Worm (Caenorhabditis elegans): Measurements from ENCODE around the gene oac-54.

Gene oac-54

ce11 chrII:9115644-9116043 lies 42.3 kb upstream of the oac-54 start:
- TF ChIP-seq npax-4 (tag; optimal IDR thresholded peaks at IDR 0.05) = no peak
- TF ChIP-seq T23F11.4 (GFP tag; optimal IDR thresholded peaks at IDR 0.05) = no peak
- no peak for TF ChIP-seq ceh-30 (tag; optimal IDR thresholded peaks at IDR 0.05)
- no peak for TF ChIP-seq sox-4 (tag; optimal IDR thresholded peaks at IDR 0.05)
- TF ChIP-seq ztf-16 (tag; optimal IDR thresholded peaks at IDR 0.05) = no peak
- TF ChIP-seq ceh-45 (GFP tag; IDR thresholded peaks at IDR 0.05) = no peak
- no peak for TF ChIP-seq syd-9 (tag; optimal IDR thresholded peaks at IDR 0.05)
- TF ChIP-seq hlh-6 (tag; optimal IDR thresholded peaks at IDR 0.05) = no peak
- no peak for TF ChIP-seq hlh-15 (tag; optimal IDR thresholded peaks at IDR 0.05)
- TF ChIP-seq ref-2 (tag; optimal IDR thresholded peaks at IDR 0.05) = no peak

ce11 chrII:9116404-9116803 lies 41.5 kb upstream of the oac-54 start:
- TF ChIP-seq zip-5 (tag; optimal IDR thresholded peaks at IDR 0.05) (no peak), T23F11.4 (GFP tag; optimal IDR thresholded peaks at IDR 0.05) (no peak)

- TF ChIP-seq pqm-1 (tag; optimal IDR thresholded peaks at IDR 0.05) = no peak
- TF ChIP-seq fkh-10 (GFP tag; optimal IDR thresholded peaks at IDR 0.05) = no peak
- TF ChIP-seq pros-1 (tag; optimal IDR thresholded peaks at IDR 0.05) = no peak
- TF ChIP-seq elt-4 (tag; optimal IDR thresholded peaks at IDR 0.05) = no peak
- no peak for TF ChIP-seq ceh-2 (tag; optimal IDR thresholded peaks at IDR 0.05)
- no peak for TF ChIP-seq sdc-2 (tag; optimal IDR thresholded peaks at IDR 0.05)
- no peak for TF ChIP-seq unc-55 (GFP tag; optimal IDR thresholded peaks at IDR 0.05)
- no peak for TF ChIP-seq ceh-6 (GFP tag; optimal IDR thresholded peaks at IDR 0.05)
These were observed 40.1 kb upstream of the oac-54 start for ce11 chrII:9117789-9118242.

- TF ChIP-seq tbx-7 (tag; optimal IDR thresholded peaks at IDR 0.05) = no peak
- no peak for TF ChIP-seq ceh-30 (tag; optimal IDR thresholded peaks at IDR 0.05)
- TF ChIP-seq pag-3 (tag; optimal IDR thresholded peaks at IDR 0.05; ENCODE audit: borderline replicate concordance) = no peak
These were observed 37.6 kb upstream of the oac-54 start for ce11 chrII:9120329-9120728.

ce11 chrII:9120813-9121554 lies 36.9 kb upstream of the oac-54 start:
- TF ChIP-seq unc-42 (tag; optimal IDR thresholded peaks at IDR 0.05) (no peak), ceh-14 (tag; optimal IDR thresholded peaks at IDR 0.05) (no peak)

- TF ChIP-seq lin-11 (tag; optimal IDR thresholded peaks at IDR 0.05) = no peak
- no peak for TF ChIP-seq npax-4 (tag; optimal IDR thresholded peaks at IDR 0.05)
- TF ChIP-seq nfya-1 (tag; optimal IDR thresholded peaks at IDR 0.05) = no peak
- TF ChIP-seq pha-4 (tag; optimal IDR thresholded peaks at IDR 0.05) = no peak
- no peak for TF ChIP-seq unc-55 (GFP tag; optimal IDR thresholded peaks at IDR 0.05)
- TF ChIP-seq ceh-2 (tag; optimal IDR thresholded peaks at IDR 0.05) = no peak
- no peak for TF ChIP-seq tbx-7 (tag; optimal IDR thresholded peaks at IDR 0.05)
- no peak for TF ChIP-seq dmd-4 (tag; optimal IDR thresholded peaks at IDR 0.05; ENCODE audit: borderline replicate concordance)
- TF ChIP-seq unc-3 (GFP tag; conservative IDR thresholded peaks at IDR 0.05) = no peak
- no peak for TF ChIP-seq unc-3 (tag; optimal IDR thresholded peaks at IDR 0.05)
- no peak for TF ChIP-seq pag-3 (tag; optimal IDR thresholded peaks at IDR 0.05; ENCODE audit: borderline replicate concordance)
- TF ChIP-seq odd-2 (tag; optimal IDR thresholded peaks at IDR 0.05) = no peak
- no peak for TF ChIP-seq C08G9.2 (tag; optimal IDR thresholded peaks at IDR 0.05)
- TF ChIP-seq eyg-1 (tag; optimal IDR thresholded peaks at IDR 0.05) = no peak
- no peak for TF ChIP-seq ahr-1 (tag; optimal IDR thresholded peaks at IDR 0.05)
- no peak for TF ChIP-seq hlh-8 (tag; optimal IDR thresholded peaks at IDR 0.05)
- no peak for TF ChIP-seq fax-1 (tag; optimal IDR thresholded peaks at IDR 0.05)
- TF ChIP-seq gmeb-2 (tag; optimal IDR thresholded peaks at IDR 0.05) = no peak
These were observed 33.6 kb upstream of the oac-54 start for ce11 chrII:9124353-9124752.

Data from whole organism, late embryonic.